Worm (Caenorhabditis elegans): ENCODE measurements around the gene ZK945.4.
A peak's percentile ranks its signal among the peaks of the same experiment; 100 is the strongest.

Gene ZK945.4

DNA sequence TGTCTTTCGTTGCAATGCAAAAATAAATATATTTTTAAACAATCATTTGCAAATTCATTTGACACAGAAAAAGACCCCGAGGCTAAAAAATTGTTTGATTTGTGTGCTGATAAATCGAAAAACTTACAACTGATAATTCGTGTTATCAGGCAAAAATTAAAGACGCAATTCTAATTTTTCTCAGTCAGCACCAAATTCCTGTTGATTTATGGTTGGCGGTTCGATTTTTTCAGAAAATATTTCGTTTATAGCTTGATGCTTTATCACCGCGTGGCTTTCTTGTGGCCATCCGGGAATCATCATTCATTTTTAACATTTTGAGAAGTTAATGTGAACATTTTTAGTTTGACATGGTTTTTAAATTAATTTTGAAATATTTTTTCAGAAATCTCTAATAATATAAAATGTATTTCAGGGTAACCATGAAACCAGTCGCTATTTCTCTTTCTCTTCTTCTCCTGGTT, 33.7 kb upstream of the ZK945.4 start, which contains the start of gene asah-2:
asah-2 (plus strand) TSS at position 414 of the 464 bp plus-strand sequence.
- TF ChIP-seq snpc-4 (tag; optimal IDR thresholded peaks at IDR 0.05) (no peak), jun-1 (tag; optimal IDR thresholded peaks at IDR 0.05) (peak; percentile 61), hmg-11 (tag; optimal IDR thresholded peaks at IDR 0.05) (no peak), ceh-28 (tag; optimal IDR thresholded peaks at IDR 0.05) (no peak), nhr-76 (tag; optimal IDR thresholded peaks at IDR 0.05) (no peak), lin-15B (tag; optimal IDR thresholded peaks at IDR 0.05) (no peak), sea-2 (GFP tag; optimal IDR thresholded peaks at IDR 0.05) (no peak), pha-4 (tag; optimal IDR thresholded peaks at IDR 0.05) (peak; percentile 24), ztf-11 (tag; optimal IDR thresholded peaks at IDR 0.05) (no peak), aly-2 (tag; optimal IDR thresholded peaks at IDR 0.05) (no peak), ama-1 (optimal IDR thresholded peaks at IDR 0.05) (no peak), pqm-1 (tag; optimal IDR thresholded peaks at IDR 0.05) (peak; percentile 72), nhr-67 (tag; optimal IDR thresholded peaks at IDR 0.05) (no peak), lsy-12 (tag; optimal IDR thresholded peaks at IDR 0.05) (no peak), nhr-25 (tag; optimal IDR thresholded peaks at IDR 0.05) (no peak), mdl-1 (tag; optimal IDR thresholded peaks at IDR 0.05) (no peak), egl-27 (tag; optimal IDR thresholded peaks at IDR 0.05) (no peak), elt-2 (tag; optimal IDR thresholded peaks at IDR 0.05) (peak; percentile 81), nfya-1 (tag; optimal IDR thresholded peaks at IDR 0.05; ENCODE audit: insufficient read depth) (no peak), nhr-23 (tag; optimal IDR thresholded peaks at IDR 0.05) (no peak), ceh-82 (tag; optimal IDR thresholded peaks at IDR 0.05) (no peak), daf-12 (tag; optimal IDR thresholded peaks at IDR 0.05) (no peak)

DNA sequence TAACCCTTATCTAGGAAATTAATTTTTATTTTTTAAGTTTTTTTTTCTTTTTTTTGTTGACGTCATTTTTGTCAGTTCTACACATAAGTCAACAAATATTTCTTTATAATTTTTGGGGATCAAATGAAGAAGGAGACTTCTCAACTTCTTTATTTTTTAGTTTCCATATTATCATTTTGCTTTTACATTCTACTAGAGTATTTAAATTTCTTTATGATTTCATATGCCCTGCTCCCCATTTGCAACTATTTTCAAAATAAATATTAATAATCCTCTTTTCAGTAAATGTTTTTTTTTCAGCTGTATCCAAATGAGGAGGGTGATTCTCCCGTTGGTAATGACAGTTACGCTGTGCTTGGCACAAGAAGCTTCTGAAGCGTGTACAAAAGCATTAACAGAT, 31.9 kb upstream of the ZK945.4 start, which contains the start of gene phg-1:
phg-1 (plus strand) TSS at position 301 of the 400 bp plus-strand sequence.
- no peak for TF ChIP-seq lin-39 (tag; optimal IDR thresholded peaks at IDR 0.05)
- no peak for TF ChIP-seq sea-2 (GFP tag; optimal IDR thresholded peaks at IDR 0.05)
- TF ChIP-seq hmg-11 (tag; optimal IDR thresholded peaks at IDR 0.05) = no peak
- TF ChIP-seq nfya-1 (tag; optimal IDR thresholded peaks at IDR 0.05; ENCODE audit: insufficient read depth) = no peak
- no peak for TF ChIP-seq pqm-1 (tag; optimal IDR thresholded peaks at IDR 0.05)
- no peak for TF ChIP-seq fkh-10 (GFP tag; optimal IDR thresholded peaks at IDR 0.05)
- no peak for TF ChIP-seq lin-15B (tag; optimal IDR thresholded peaks at IDR 0.05)
- TF ChIP-seq nhr-237 (tag; optimal IDR thresholded peaks at IDR 0.05) = no peak
- no peak for TF ChIP-seq skn-1 (tag; optimal IDR thresholded peaks at IDR 0.05)
- no peak for TF ChIP-seq ceh-9 (tag; optimal IDR thresholded peaks at IDR 0.05)
- TF ChIP-seq fos-1 (tag; optimal IDR thresholded peaks at IDR 0.05) = no peak
- no peak for TF ChIP-seq mdl-1 (tag; optimal IDR thresholded peaks at IDR 0.05)

DNA sequence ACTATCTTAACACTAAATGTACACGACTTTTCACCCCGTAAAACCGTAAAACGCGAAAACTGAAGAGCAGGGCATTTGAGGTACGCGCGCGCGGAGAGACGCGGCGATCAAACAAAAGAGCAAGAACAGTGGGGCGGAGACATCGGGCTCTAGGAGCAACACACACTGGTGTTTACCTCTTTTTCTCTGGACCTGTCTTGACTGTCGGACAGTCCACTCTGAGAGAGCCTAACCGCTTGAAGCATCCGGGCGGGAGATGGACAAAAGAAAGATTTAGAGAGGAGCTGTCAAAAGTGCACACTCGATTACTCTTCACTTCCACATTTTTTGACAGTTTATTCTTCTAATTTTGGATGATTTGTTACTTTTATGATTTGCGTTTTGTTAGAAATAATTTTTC, 31.3 kb upstream of the ZK945.4 start:
- TF ChIP-seq pha-4 (tag; optimal IDR thresholded peaks at IDR 0.05) = peak; percentile 22
- TF ChIP-seq fkh-2 (tag; optimal IDR thresholded peaks at IDR 0.05) = no peak

DNA sequence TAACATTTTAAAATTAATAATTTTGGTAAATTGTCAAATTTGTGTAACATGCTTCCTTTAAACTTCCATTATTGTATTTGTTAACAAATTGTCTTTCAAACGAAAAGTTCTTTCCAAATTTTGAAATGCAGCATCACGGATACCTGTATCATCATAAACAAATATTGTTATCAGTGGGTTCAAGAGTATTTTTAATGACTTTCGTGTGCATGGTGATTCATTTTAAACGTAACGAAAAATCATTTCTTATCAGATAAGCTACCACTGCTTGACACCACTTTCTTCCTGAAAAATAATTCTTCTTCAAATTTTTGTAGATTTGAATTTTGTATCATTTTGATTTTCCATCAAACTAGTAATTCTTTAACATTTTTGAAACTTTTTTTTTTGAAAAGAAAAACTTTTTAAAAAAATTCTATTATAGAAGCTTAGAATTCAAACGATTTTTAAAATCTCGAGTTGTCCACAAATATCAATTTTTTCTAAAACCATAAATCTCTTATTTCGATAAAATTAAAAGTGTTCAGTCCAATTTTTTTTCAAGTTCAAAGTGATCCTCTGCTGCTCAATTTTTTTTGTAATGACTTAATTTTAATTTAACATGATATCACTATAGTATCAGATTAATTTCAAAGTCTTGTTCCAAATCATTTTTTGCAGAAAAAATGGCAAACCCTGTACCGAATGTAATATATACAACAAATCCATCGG, 28.9 kb upstream of the ZK945.4 start, which contains the start of gene F27E5.9:
F27E5.9 (plus strand) TSS at position 661 of the 711 bp plus-strand sequence.
- TF ChIP-seq snpc-4 (tag; optimal IDR thresholded peaks at IDR 0.05) (no peak), ZK546.5 (tag; optimal IDR thresholded peaks at IDR 0.05) (no peak), skn-1 (tag; optimal IDR thresholded peaks at IDR 0.05) (peak; percentile 14), lsy-12 (tag; optimal IDR thresholded peaks at IDR 0.05) (no peak), fos-1 (tag; optimal IDR thresholded peaks at IDR 0.05) (peak; percentile 16), elt-2 (tag; optimal IDR thresholded peaks at IDR 0.05) (peak; percentile 95), pha-4 (tag; optimal IDR thresholded peaks at IDR 0.05) (peak; percentile 68), jun-1 (tag; optimal IDR thresholded peaks at IDR 0.05) (peak; percentile 47), pqm-1 (tag; optimal IDR thresholded peaks at IDR 0.05) (peak; percentile 93), nhr-25 (tag; optimal IDR thresholded peaks at IDR 0.05) (no peak)

DNA sequence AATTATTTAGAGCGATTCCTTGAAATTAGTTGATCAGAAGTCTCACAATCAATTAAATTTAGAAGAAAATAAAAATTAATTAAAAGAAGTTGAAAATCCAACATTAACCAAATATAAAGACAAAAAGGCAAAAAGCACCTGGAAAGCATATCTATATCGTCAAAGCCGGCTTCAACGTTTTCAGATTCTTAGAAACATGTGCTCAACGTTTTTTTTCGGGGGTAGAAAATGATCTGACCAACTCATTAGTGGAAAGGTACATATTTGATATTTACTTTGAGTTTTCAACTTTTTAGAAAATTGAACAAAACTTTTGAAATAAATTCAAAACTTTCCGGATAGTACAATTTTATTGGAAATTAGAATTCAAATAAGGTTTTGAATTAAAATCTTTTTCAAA, 27.3 kb upstream of the ZK945.4 start:
- no peak for TF ChIP-seq tbx-2 (tag; optimal IDR thresholded peaks at IDR 0.05)
- peak; percentile 39 for TF ChIP-seq nhr-11 (tag; optimal IDR thresholded peaks at IDR 0.05)
- TF ChIP-seq lin-39 (tag; optimal IDR thresholded peaks at IDR 0.05) = no peak
